Fruit fly (Drosophila melanogaster) whole organism, adult: ENCODE results near the gene CG32066.

Experiments used
- CG11617 ChIP-seq: fragments of 200-800 bp; sonication (Bioruptor generic); optimal IDR thresholded peaks from 2 replicates; lab custom pipeline; 2017; ENCODE audit warnings: mild to moderate bottlenecking, missing biosample characterization, missing genetic modification reagents, missing genetic modification characterization
- CG12768 ChIP-seq: fragments of 200-800 bp; sonication (Bioruptor generic); optimal IDR thresholded peaks from 2 replicates; lab custom pipeline; 2017; ENCODE audit warnings: missing biosample characterization, missing genetic modification characterization, mild to moderate bottlenecking, moderate library complexity, missing genetic modification reagents
- CG1620 ChIP-seq: fragments of 200-800 bp; sonication (Bioruptor generic); optimal IDR thresholded peaks from 2 replicates; lab custom pipeline; 2016; ENCODE audit warnings: missing biosample characterization, missing genetic modification characterization
- CG7045 ChIP-seq: fragments of 200-800 bp; sonication (Bioruptor generic); optimal IDR thresholded peaks from 2 replicates; lab custom pipeline; 2017; ENCODE audit warnings: missing biosample characterization, mild to moderate bottlenecking, missing genetic modification characterization
- Clk ChIP-seq: fragments of 200-800 bp; sonication (Bioruptor generic); optimal IDR thresholded peaks from 2 replicates; lab custom pipeline; 2017; ENCODE audit warnings: missing biosample characterization, missing genetic modification characterization
- Crg-1 ChIP-seq: fragments of 200-800 bp; sonication (Bioruptor generic); optimal IDR thresholded peaks from 2 replicates; lab custom pipeline; 2016; ENCODE audit warnings: missing biosample characterization, missing genetic modification characterization
- Hr96 ChIP-seq: fragments of 200-800 bp; sonication (Bioruptor generic); optimal IDR thresholded peaks from 2 replicates; lab custom pipeline; 2016; ENCODE audit warnings: missing biosample characterization, missing genetic modification characterization
- Mnt ChIP-seq: fragments of 200-800 bp; sonication (Bioruptor generic); optimal IDR thresholded peaks from 2 replicates; lab custom pipeline; 2016; ENCODE audit warnings: missing biosample characterization, mild to moderate bottlenecking, missing genetic modification characterization
- bab1 ChIP-seq: fragments of 200-800 bp; sonication (Bioruptor generic); optimal IDR thresholded peaks from 3 replicates; lab custom pipeline; 2019; ENCODE audit warnings: missing biosample characterization, mild to moderate bottlenecking, missing genetic modification characterization, moderate library complexity
- cic ChIP-seq: fragments of 200-800 bp; sonication (Bioruptor generic); optimal IDR thresholded peaks from 2 replicates; lab custom pipeline; 2017; ENCODE audit warnings: missing biosample characterization, mild to moderate bottlenecking, missing genetic modification characterization, moderate library complexity
- kay ChIP-seq: fragments of 200-800 bp; sonication (Bioruptor generic); peaks from one replicate; lab custom pipeline; 2016; ENCODE audit warnings: missing biosample characterization, missing genetic modification characterization, borderline replicate concordance
- pad ChIP-seq: fragments of 200-800 bp; sonication (Bioruptor generic); optimal IDR thresholded peaks from 3 replicates; lab custom pipeline; 2017; ENCODE audit warnings: missing biosample characterization, missing genetic modification characterization, mild to moderate bottlenecking, moderate library complexity, missing genetic modification reagents
- toe ChIP-seq: fragments of 200-800 bp; sonication (Bioruptor generic); optimal IDR thresholded peaks from 2 replicates; lab custom pipeline; 2016; ENCODE audit warnings: missing biosample characterization, missing genetic modification characterization

dm6 chr3L:10674940-10675339 lies 14.1 kb upstream of the CG32066 start:
- TF ChIP-seq cic (no peak), CG12768 (GFP tag; lab: Kevin White, UChicago) (no peak), kay (no peak), bab1 (GFP tag; lab: Kevin White, UChicago) (no peak), Clk (GFP tag; lab: Kevin White, UChicago) (no peak), pad (no peak), toe (GFP tag; lab: Kevin White, UChicago) (no peak), Mnt (GFP tag; lab: Kevin White, UChicago) (no peak), Hr96 (no peak), CG11617 (GFP tag; lab: Kevin White, UChicago) (no peak), CG1620 (GFP tag; lab: Kevin White, UChicago) (no peak), CG7045 (GFP tag; lab: Kevin White, UChicago) (no peak), Crg-1 (GFP tag; lab: Kevin White, UChicago) (no peak)
